Fruit fly (Drosophila melanogaster) S2 (cell line): Measurements from ENCODE around the gene CG13044.

ENCODE experiments used
- CG8478 ChIP-seq: fragments of >200 bp; optimal IDR thresholded peaks from 2 replicates; lab custom pipeline; 2018
- CTCF ChIP-seq, 2 experiments: fragments of >200 bp; optimal IDR thresholded peaks; 2 replicates each; lab custom pipeline; 2018

DNA sequence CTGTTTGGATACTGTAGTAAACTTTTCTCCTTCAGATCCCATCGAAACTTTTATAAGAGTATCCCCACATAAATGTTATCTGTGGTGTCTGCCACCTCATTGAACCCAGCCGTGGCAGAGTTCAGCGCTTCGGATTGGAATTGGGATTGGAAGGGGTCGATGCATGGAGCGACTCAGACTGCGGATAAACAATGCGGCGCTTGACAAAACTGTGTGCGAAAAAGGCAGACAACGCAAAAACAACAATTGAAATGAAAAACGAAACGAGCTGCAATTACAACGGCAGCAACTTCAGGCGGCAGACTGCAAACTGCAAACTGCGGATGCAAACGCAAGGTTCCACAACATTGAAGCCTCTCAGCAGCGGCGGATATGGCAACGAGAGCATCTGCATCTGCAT is 11.0 kb upstream of the CG13044 start, which contains the start of gene CG13062:
- no peak for TF ChIP-seq CG8478 (lab: Kevin White, UChicago)
- TF ChIP-seq CTCF (optimal IDR thresholded peaks at IDR 0.05; lab: Kevin White, UChicago) = no peak
